Worm (Caenorhabditis elegans) whole organism, L1 larva: ENCODE measurements around the gene C04F5.8.

ENCODE experiments used
- C04F5.9 ChIP-seq: sonication (generic microtip); optimal IDR thresholded peaks from 2 replicates; lab custom pipeline; 2016; ENCODE audit warnings: missing genetic modification characterization, missing compliant biosample characterization
- C34B4.2 ChIP-seq: sonication (generic microtip); optimal IDR thresholded peaks from 2 replicates; lab custom pipeline; 2017; ENCODE audit warnings: mild to moderate bottlenecking, missing genetic modification characterization, missing compliant biosample characterization
- F16B12.6 ChIP-seq: fragments of 150-350 bp; optimal IDR thresholded peaks from 2 replicates; lab custom pipeline; 2014; ENCODE audit warnings: missing biosample characterization, missing genetic modification characterization
- Y116A8C.19 ChIP-seq: sonication (generic microtip); optimal IDR thresholded peaks from 2 replicates; lab custom pipeline; 2016; ENCODE audit warnings: missing compliant biosample characterization, missing genetic modification characterization, borderline replicate concordance
- aha-1 ChIP-seq: fragments of 150-350 bp; optimal IDR thresholded peaks from 2 replicates; lab custom pipeline; 2014; ENCODE audit warnings: missing biosample characterization, missing genetic modification characterization
- aly-2 ChIP-seq: fragments of 150-350 bp; optimal IDR thresholded peaks from 2 replicates; lab custom pipeline; 2014; ENCODE audit warnings: missing biosample characterization, missing genetic modification characterization
- ama-1 ChIP-seq: fragments of 150-350 bp; optimal IDR thresholded peaks from 2 replicates; lab custom pipeline; 2014
- blmp-1 ChIP-seq: fragments of 150-350 bp; optimal IDR thresholded peaks from 2 replicates; lab custom pipeline; 2014; ENCODE audit warnings: missing biosample characterization, missing genetic modification characterization
- ceh-88 ChIP-seq: fragments of 200-800 bp; sonication (Bioruptor generic); IDR thresholded peaks from 2 replicates; pipeline ENCODE4 v1.3.6; 2022; ENCODE audit warnings: missing genetic modification characterization, missing compliant biosample characterization
- ceh-90 ChIP-seq: sonication (generic microtip); optimal IDR thresholded peaks from 2 replicates; lab custom pipeline; 2016; ENCODE audit warnings: missing genetic modification characterization, missing compliant biosample characterization
- ces-1 ChIP-seq: fragments of 150-350 bp; optimal IDR thresholded peaks from 2 replicates; lab custom pipeline; 2014; ENCODE audit warnings: missing biosample characterization, missing genetic modification reagents, missing genetic modification characterization
- dpl-1 ChIP-seq, 3 experiments: fragments of 150-350 bp in 2 of 3; sonication (generic microtip) in 1 of 3; optimal IDR thresholded peaks; 2 replicates each; lab custom pipeline; 2014 to 2017; ENCODE audit warnings: missing biosample characterization in 3 of 3, missing genetic modification characterization in 3 of 3, missing genetic modification reagents in 3 of 3
- dsc-1 ChIP-seq: sonication (generic microtip); optimal IDR thresholded peaks from 2 replicates; lab custom pipeline; 2016; ENCODE audit warnings: mild to moderate bottlenecking, missing genetic modification characterization, missing compliant biosample characterization
- efl-3 ChIP-seq: fragments of 200-800 bp; sonication (Bioruptor generic); optimal IDR thresholded peaks from 2 replicates; lab custom pipeline; 2018; ENCODE audit warnings: mild to moderate bottlenecking, missing genetic modification characterization, missing compliant biosample characterization
- egl-13 ChIP-seq: sonication (generic microtip); optimal IDR thresholded peaks from 2 replicates; lab custom pipeline; 2016; ENCODE audit warnings: missing genotype, missing genetic modification reagents, missing genetic modification characterization, missing compliant biosample characterization
- elt-3 ChIP-seq, 6 experiments: fragments of 150-350 bp in 1 of 6; sonication (generic microtip); optimal IDR thresholded peaks; 2 replicates each; lab custom pipeline; 2017 to 2018; ENCODE audit warnings: missing biosample characterization in 6 of 6, missing genetic modification characterization in 6 of 6, inconsistent platforms in 1 of 6
- fkh-8 ChIP-seq: sonication (generic microtip); optimal IDR thresholded peaks from 2 replicates; lab custom pipeline; 2016; ENCODE audit warnings: mild to moderate bottlenecking, missing genetic modification characterization, missing compliant biosample characterization
- grh-1 ChIP-seq: fragments of 200-800 bp; sonication (Bioruptor generic); IDR thresholded peaks from 2 replicates; pipeline ENCODE4 v1.3.6; 2022; ENCODE audit warnings: missing genetic modification reagents, missing genetic modification characterization, missing compliant biosample characterization
- hlh-17 ChIP-seq: fragments of 200-800 bp; sonication (Bioruptor generic); optimal IDR thresholded peaks from 2 replicates; lab custom pipeline; 2018; ENCODE audit warnings: missing genetic modification characterization, mild to moderate bottlenecking, missing compliant biosample characterization, moderate library complexity, borderline replicate concordance
- hlh-4 ChIP-seq: sonication (generic microtip); optimal IDR thresholded peaks from 2 replicates; lab custom pipeline; 2016; ENCODE audit warnings: mild to moderate bottlenecking, missing genetic modification characterization, missing compliant biosample characterization
- hpl-2 ChIP-seq: fragments of 150-350 bp; optimal IDR thresholded peaks from 2 replicates; lab custom pipeline; 2014; ENCODE audit warnings: missing biosample characterization, missing genetic modification reagents, missing genetic modification characterization
- irx-1 ChIP-seq: sonication (generic microtip); optimal IDR thresholded peaks from 2 replicates; lab custom pipeline; 2016; ENCODE audit warnings: missing genetic modification characterization, missing compliant biosample characterization
- jun-1 ChIP-seq: fragments of 150-350 bp; optimal IDR thresholded peaks from 2 replicates; lab custom pipeline; 2014; ENCODE audit warnings: missing biosample characterization, missing genetic modification reagents, missing genetic modification characterization
- lin-13 ChIP-seq: fragments of 150-350 bp; optimal IDR thresholded peaks from 2 replicates; lab custom pipeline; 2014; ENCODE audit warnings: missing biosample characterization, missing genetic modification reagents, missing genetic modification characterization
- lin-39 ChIP-seq: fragments of 150-350 bp; optimal IDR thresholded peaks from 2 replicates; lab custom pipeline; 2014; ENCODE audit warnings: missing biosample characterization, missing genetic modification reagents, missing genetic modification characterization
- lir-3 ChIP-seq: sonication (generic microtip); optimal IDR thresholded peaks from 2 replicates; lab custom pipeline; 2016; ENCODE audit warnings: mild to moderate bottlenecking, missing genetic modification characterization, moderate library complexity, missing compliant biosample characterization; ENCODE audit not compliant: poor library complexity
- lsy-2 ChIP-seq, 2 experiments: fragments of 150-350 bp; optimal IDR thresholded peaks; 2 replicates each; lab custom pipeline; 2014; ENCODE audit warnings: missing biosample characterization in 2 of 2, missing genetic modification characterization in 2 of 2
- mef-2 ChIP-seq: fragments of 150-350 bp; optimal IDR thresholded peaks from 2 replicates; lab custom pipeline; 2014; ENCODE audit warnings: missing biosample characterization, missing genetic modification characterization
- mep-1 ChIP-seq: fragments of 150-350 bp; optimal IDR thresholded peaks from 2 replicates; lab custom pipeline; 2014; ENCODE audit warnings: missing biosample characterization, missing genetic modification characterization
- nhr-20 ChIP-seq: sonication (generic microtip); optimal IDR thresholded peaks from 2 replicates; lab custom pipeline; 2016; ENCODE audit warnings: mild to moderate bottlenecking, missing genetic modification characterization, missing compliant biosample characterization
- nhr-237 ChIP-seq: fragments of 150-350 bp; optimal IDR thresholded peaks from 2 replicates; lab custom pipeline; 2014; ENCODE audit warnings: missing biosample characterization, missing genetic modification characterization
- nhr-76 ChIP-seq: sonication (generic microtip); optimal IDR thresholded peaks from 2 replicates; lab custom pipeline; 2017; ENCODE audit warnings: missing biosample characterization, missing genetic modification characterization
- nhr-85 ChIP-seq: sonication (generic microtip); peaks from one replicate; lab custom pipeline; 2016; ENCODE audit warnings: missing genetic modification characterization, inconsistent platforms, missing compliant biosample characterization
- pag-3 ChIP-seq: sonication (generic microtip); optimal IDR thresholded peaks from 2 replicates; lab custom pipeline; 2017; ENCODE audit warnings: missing genetic modification characterization, mild to moderate bottlenecking, missing compliant biosample characterization, antibody characterized with exemption, borderline replicate concordance; ENCODE audit not compliant: insufficient read depth
- pqm-1 ChIP-seq: sonication (generic microtip); optimal IDR thresholded peaks from 3 replicates; lab custom pipeline; 2017; ENCODE audit warnings: missing biosample characterization, missing genetic modification characterization
- rnt-1 ChIP-seq: sonication (generic microtip); optimal IDR thresholded peaks from 2 replicates; lab custom pipeline; 2016; ENCODE audit warnings: mild to moderate bottlenecking, missing genetic modification characterization, moderate library complexity, missing compliant biosample characterization
- skn-1 ChIP-seq: fragments of 150-350 bp; optimal IDR thresholded peaks from 2 replicates; lab custom pipeline; 2014; ENCODE audit warnings: missing biosample characterization, missing genetic modification characterization
- snpc-4 ChIP-seq: fragments of 150-350 bp; optimal IDR thresholded peaks from 2 replicates; lab custom pipeline; 2014; ENCODE audit warnings: missing biosample characterization, missing genetic modification characterization
- snu-23 ChIP-seq: sonication (generic microtip); optimal IDR thresholded peaks from 2 replicates; lab custom pipeline; 2016; ENCODE audit warnings: missing genetic modification characterization, missing compliant biosample characterization
- sox-4 ChIP-seq: sonication (generic microtip); optimal IDR thresholded peaks from 2 replicates; lab custom pipeline; 2016; ENCODE audit warnings: missing genetic modification characterization, missing compliant biosample characterization
- sup-37 ChIP-seq: fragments of 200-800 bp; sonication (Bioruptor generic); optimal IDR thresholded peaks from 2 replicates; lab custom pipeline; 2018; ENCODE audit warnings: mild to moderate bottlenecking, missing genetic modification characterization, missing compliant biosample characterization
- tbx-2 ChIP-seq: sonication (generic microtip); optimal IDR thresholded peaks from 2 replicates; lab custom pipeline; 2016; ENCODE audit warnings: missing genetic modification characterization, missing compliant biosample characterization
- tlp-1 ChIP-seq: fragments of 150-350 bp; optimal IDR thresholded peaks from 2 replicates; lab custom pipeline; 2014; ENCODE audit warnings: missing biosample characterization, missing genetic modification characterization
- unc-130 ChIP-seq: fragments of 150-350 bp; optimal IDR thresholded peaks from 2 replicates; lab custom pipeline; 2017; ENCODE audit warnings: missing biosample characterization, missing genetic modification characterization, inconsistent platforms
- unc-98 ChIP-seq: fragments of 200-800 bp; sonication (Bioruptor generic); IDR thresholded peaks from 2 replicates; pipeline ENCODE4 v1.3.6; 2022; ENCODE audit warnings: missing genetic modification characterization, missing compliant biosample characterization
- xbp-1 ChIP-seq: sonication (generic microtip); optimal IDR thresholded peaks from 2 replicates; lab custom pipeline; 2016; ENCODE audit warnings: missing genetic modification characterization, missing compliant biosample characterization
- zip-4 ChIP-seq: fragments of 200-800 bp; sonication (Bioruptor generic); optimal IDR thresholded peaks from 2 replicates; lab custom pipeline; 2018; ENCODE audit warnings: mild to moderate bottlenecking, missing genetic modification characterization, moderate library complexity, missing compliant biosample characterization
- ztf-11 ChIP-seq, 2 experiments: sonication (generic microtip); optimal IDR thresholded peaks; 2 replicates each; lab custom pipeline; 2016 to 2017; ENCODE audit warnings: missing genetic modification characterization in 2 of 2, missing biosample characterization in 1 of 2, missing compliant biosample characterization in 1 of 2
- ztf-4 ChIP-seq: fragments of 150-350 bp; optimal IDR thresholded peaks from 2 replicates; lab custom pipeline; 2014; ENCODE audit warnings: missing biosample characterization, missing genetic modification characterization

The C04F5.8 gene

ce11 chrV:5137919-5138318 is 24.4 kb upstream of the C04F5.8 start, which contains the start of gene F14F9.3:
TSS of gene F14F9.3 (plus strand) at chrV:5138219.
- TF ChIP-seq ama-1 (lab: Kevin White, UChicago) (no peak), unc-130 (no peak)

- TF ChIP-seq lsy-2 (tag; optimal IDR thresholded peaks at IDR 0.05; lab: Kevin White, UChicago) (no peak), nhr-76 (tag; lab: Kevin White, UChicago) (no peak), C34B4.2 (tag; lab: Kevin White, UChicago) (no peak), grh-1 (GFP tag; lab: Robert Waterston, UW) (no peak), C04F5.9 (tag; lab: Kevin White, UChicago) (no peak), egl-13 (tag; lab: Kevin White, UChicago) (no peak), aly-2 (tag; lab: Kevin White, UChicago) (no peak), rnt-1 (tag; lab: Kevin White, UChicago) (no peak), skn-1 (tag; lab: Kevin White, UChicago) (no peak), hlh-17 (no peak), lin-13 (GFP tag; lab: Kevin White, UChicago) (no peak), hpl-2 (no peak), efl-3 (GFP tag; lab: Kevin White, UChicago) (no peak), aha-1 (no peak), tlp-1 (tag; lab: Kevin White, UChicago) (no peak)
- TF ChIP-seq, all 84 proteins: peak for 0
Observed at ce11 chrV:5132441-5132840, 18.9 kb upstream of the C04F5.8 start, which contains the start of gene F14F9.4. TSS of gene F14F9.4 (plus strand) at chrV:5132741.

ce11 chrV:5131380-5131779 is 17.8 kb upstream of the C04F5.8 start:
- TF ChIP-seq ztf-11 (tag; optimal IDR thresholded peaks at IDR 0.05; lab: Kevin White, UChicago) (no peak), pqm-1 (tag; lab: Kevin White, UChicago) (no peak), xbp-1 (tag; lab: Kevin White, UChicago) (peak; percentile 17), skn-1 (tag; lab: Kevin White, UChicago) (peak; percentile 96), egl-13 (tag; lab: Kevin White, UChicago) (no peak), pag-3 (tag; lab: Kevin White, UChicago) (no peak), sox-4 (tag; lab: Kevin White, UChicago) (no peak), mep-1 (tag; lab: Kevin White, UChicago) (peak; percentile 51), dpl-1 (GFP tag; optimal IDR thresholded peaks at IDR 0.05; lab: Kevin White, UChicago) (peak in 1 of 3 experiments; percentile 36), hlh-4 (no peak), lin-39 (no peak), nhr-20 (tag; lab: Kevin White, UChicago) (peak; percentile 32), snpc-4 (tag; lab: Kevin White, UChicago) (no peak), irx-1 (tag; lab: Kevin White, UChicago) (no peak), ceh-88 (GFP tag; lab: Robert Waterston, UW) (no peak), sup-37 (GFP tag; lab: Kevin White, UChicago) (no peak), nhr-237 (tag; lab: Kevin White, UChicago) (peak; percentile 22), dsc-1 (tag; lab: Kevin White, UChicago) (no peak), efl-3 (GFP tag; lab: Kevin White, UChicago) (no peak), fkh-8 (peak; percentile 34), unc-98 (no peak), mef-2 (tag; lab: Kevin White, UChicago) (no peak), zip-4 (GFP tag; lab: Kevin White, UChicago) (peak; percentile 68), blmp-1 (tag; lab: Kevin White, UChicago) (peak; percentile 4), snu-23 (GFP tag; lab: Kevin White, UChicago) (no peak), hpl-2 (no peak), C34B4.2 (tag; lab: Kevin White, UChicago) (no peak), tbx-2 (tag; lab: Kevin White, UChicago) (no peak), ama-1 (lab: Kevin White, UChicago) (no peak), F16B12.6 (no peak), aly-2 (tag; lab: Kevin White, UChicago) (no peak), jun-1 (tag; lab: Kevin White, UChicago) (peak; percentile 22), ces-1 (GFP tag; lab: Kevin White, UChicago) (no peak), elt-3 (tag; optimal IDR thresholded peaks at IDR 0.05; lab: Kevin White, UChicago) (no peak), hlh-17 (no peak), ceh-90 (tag; lab: Kevin White, UChicago) (no peak), Y116A8C.19 (tag; lab: Kevin White, UChicago) (no peak), ztf-4 (tag; lab: Kevin White, UChicago) (no peak), nhr-85 (tag; lab: Kevin White, UChicago) (peak; percentile 63), lir-3 (tag; lab: Kevin White, UChicago) (no peak)
